Fruit fly (Drosophila melanogaster): ENCODE measurements around the gene CG17328.

CG17328 gene

DNA sequence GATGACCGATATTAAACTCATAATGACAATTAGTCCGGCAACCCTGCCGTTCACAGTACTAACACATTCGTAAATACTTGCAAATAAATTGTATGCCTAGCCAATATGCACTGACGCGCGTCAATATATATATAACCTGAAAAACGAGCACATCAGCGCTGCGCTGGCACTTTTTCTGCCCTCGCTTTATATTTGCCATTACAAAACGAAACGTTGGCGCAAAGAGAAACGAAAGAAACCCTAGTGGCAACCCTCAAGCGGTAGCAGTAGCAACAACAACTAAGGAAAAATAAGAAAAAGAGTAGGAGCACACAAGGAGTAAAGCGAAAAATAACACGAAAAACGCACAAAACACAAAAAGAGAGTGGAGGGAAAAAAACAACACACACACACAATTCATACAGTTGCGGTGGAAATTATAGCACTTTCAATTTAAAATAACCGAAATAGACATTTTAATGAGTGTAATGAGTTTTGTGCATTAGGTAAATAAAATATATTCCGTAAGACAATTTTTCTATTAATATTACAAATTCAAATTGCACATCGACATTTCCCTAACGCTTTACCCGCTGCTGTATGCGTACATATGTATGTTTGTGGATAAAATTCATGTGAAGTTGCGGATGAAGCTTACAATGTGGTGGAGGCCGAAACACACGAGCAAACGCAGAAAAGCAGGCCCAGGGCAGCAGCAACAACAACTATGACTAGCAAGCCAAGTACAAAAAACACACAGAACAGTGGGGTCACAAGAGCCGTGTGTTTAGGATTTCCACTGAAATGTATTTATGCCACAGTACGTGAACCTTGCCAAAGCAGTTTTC lies 51.2 kb downstream of the CG17328 start (continued):
- TF ChIP-seq nerfin-2 (GFP tag; IDR thresholded peaks at IDR 0.05; ENCODE audit: partially characterized antibody), result no peak
- peak; percentile 90 for TF ChIP-seq ftz-f1 (GFP tag; optimal IDR thresholded peaks at IDR 0.05)
- TF ChIP-seq Sox100B (GFP tag; optimal IDR thresholded peaks at IDR 0.05), result peak; percentile 99
- TF ChIP-seq dpn (GFP tag; optimal IDR thresholded peaks at IDR 0.05), result peak; percentile 99
- TF ChIP-seq CG15479 (GFP tag; optimal IDR thresholded peaks at IDR 0.05), result peak; percentile 75
- TF ChIP-seq CG4328 (GFP tag; optimal IDR thresholded peaks at IDR 0.05), result peak; percentile 98
- TF ChIP-seq CG6689 (GFP tag; IDR thresholded peaks at IDR 0.05), result peak; percentile 99
- peak; percentile 97 for TF ChIP-seq trh (GFP tag; optimal IDR thresholded peaks at IDR 0.05)
- TF ChIP-seq CG11085 (GFP tag; IDR thresholded peaks at IDR 0.05), result peak; percentile 97
- TF ChIP-seq NK7.1 (GFP tag; optimal IDR thresholded peaks at IDR 0.05), result peak; percentile 97
- peak; percentile 97 for TF ChIP-seq sd (tag; optimal IDR thresholded peaks at IDR 0.05)
- TF ChIP-seq h (optimal IDR thresholded peaks at IDR 0.05), result no peak
- TF ChIP-seq tna (GFP tag; IDR thresholded peaks at IDR 0.05; ENCODE audit: partially characterized antibody), result no peak
- TF ChIP-seq scrt (GFP tag; optimal IDR thresholded peaks at IDR 0.05), result peak; percentile 98
- peak; percentile 98 for TF ChIP-seq Atf-2 (GFP tag; optimal IDR thresholded peaks at IDR 0.05)
- peak; percentile 99 for TF ChIP-seq ab (GFP tag; optimal IDR thresholded peaks at IDR 0.05)
- TF ChIP-seq HLH3B (GFP tag; IDR thresholded peaks at IDR 0.05), result peak; percentile 99
- no peak for TF ChIP-seq sna (GFP tag; IDR thresholded peaks at IDR 0.05; ENCODE audit: partially characterized antibody)
- TF ChIP-seq CG31388 (GFP tag; optimal IDR thresholded peaks at IDR 0.05), result peak; percentile 98
- peak; percentile 94 for TF ChIP-seq TFAM (GFP tag; optimal IDR thresholded peaks at IDR 0.05)
- TF ChIP-seq CG1529 (GFP tag; optimal IDR thresholded peaks at IDR 0.05), result peak; percentile 99
- peak; percentile 97 for TF ChIP-seq CG12155 (GFP tag; optimal IDR thresholded peaks at IDR 0.05)
- peak; percentile 100 for TF ChIP-seq lab (GFP tag; optimal IDR thresholded peaks at IDR 0.05)
- peak; percentile 100 for TF ChIP-seq dmrt99B (tag; optimal IDR thresholded peaks at IDR 0.05)
- TF ChIP-seq Nf-YC (tag; optimal IDR thresholded peaks at IDR 0.05), result peak; percentile 92
- peak; percentile 98 for TF ChIP-seq crc (GFP tag; optimal IDR thresholded peaks at IDR 0.05)
- peak; percentile 94 for TF ChIP-seq CG31365 (tag; optimal IDR thresholded peaks at IDR 0.05)
- TF ChIP-seq Ssrp (tag; optimal IDR thresholded peaks at IDR 0.05), result peak; percentile 99
- peak; percentile 99 for TF ChIP-seq CG12299 (tag; optimal IDR thresholded peaks at IDR 0.05)
- TF ChIP-seq ap (GFP tag; IDR thresholded peaks at IDR 0.05), result peak; percentile 99
- TF ChIP-seq chinmo (GFP tag; IDR thresholded peaks at IDR 0.05; ENCODE audit: partially characterized antibody), result 0 out of 4 replicates have a peak, but pooled peaks have one; percentile 46
- peak; percentile 92 for TF ChIP-seq emc (GFP tag; optimal IDR thresholded peaks at IDR 0.05)
- TF ChIP-seq Dfd (GFP tag; optimal IDR thresholded peaks at IDR 0.05), result peak in 1 of 2 experiments; percentile 75
- peak; percentile 93 for TF ChIP-seq CG6654 (GFP tag; optimal IDR thresholded peaks at IDR 0.05)
- peak; percentile 98 for TF ChIP-seq dati (GFP tag; IDR thresholded peaks at IDR 0.05)
- peak; percentile 99 for TF ChIP-seq CG10147 (GFP tag; optimal IDR thresholded peaks at IDR 0.05)
- TF ChIP-seq pum (GFP tag; optimal IDR thresholded peaks at IDR 0.05), result peak; percentile 98
- TF ChIP-seq Ptx1 (GFP tag; IDR thresholded peaks at IDR 0.05), result peak; percentile 98
- peak; percentile 99 for TF ChIP-seq Max (GFP tag; optimal IDR thresholded peaks at IDR 0.05)
- peak; percentile 99 for TF ChIP-seq CG12391 (tag; optimal IDR thresholded peaks at IDR 0.05)
- peak; percentile 99 for TF ChIP-seq Atf6 (GFP tag; IDR thresholded peaks at IDR 0.05)
- no peak for TF ChIP-seq CG16813 (GFP tag; IDR thresholded peaks at IDR 0.05; ENCODE audit: partially characterized antibody)
- peak; percentile 98 for TF ChIP-seq D19A (tag; optimal IDR thresholded peaks at IDR 0.05)
- TF ChIP-seq Dad (GFP tag; optimal IDR thresholded peaks at IDR 0.05), result peak; percentile 97
- peak; percentile 99 for TF ChIP-seq fd96Cb (tag; optimal IDR thresholded peaks at IDR 0.05)
- peak; percentile 93 for TF ChIP-seq ssp (GFP tag; IDR thresholded peaks at IDR 0.05)
- TF ChIP-seq CG34422 (GFP tag; IDR thresholded peaks at IDR 0.05), result peak; percentile 99
- TF ChIP-seq CG30403 (GFP tag; optimal IDR thresholded peaks at IDR 0.05), result peak; percentile 99
- peak; percentile 97 for TF ChIP-seq YL-1 (GFP tag; optimal IDR thresholded peaks at IDR 0.05)

Measured in whole organism, embryonic.